Worm (Caenorhabditis elegans) whole organism, L4 larva: Measurements from ENCODE around the gene F41E6.15.

ENCODE experiments used
- ama-1 ChIP-seq: fragments of 150-350 bp; optimal IDR thresholded peaks from 2 replicates; lab custom pipeline; 2014; ENCODE audit warnings: inconsistent platforms, mixed read lengths
- nhr-11 ChIP-seq: fragments of 150-350 bp; optimal IDR thresholded peaks from 2 replicates; lab custom pipeline; 2014; ENCODE audit warnings: missing biosample characterization, missing genetic modification characterization
- snpc-4 ChIP-seq: fragments of 150-350 bp; optimal IDR thresholded peaks from 2 replicates; lab custom pipeline; 2014; ENCODE audit warnings: missing biosample characterization, missing genetic modification characterization

DNA sequence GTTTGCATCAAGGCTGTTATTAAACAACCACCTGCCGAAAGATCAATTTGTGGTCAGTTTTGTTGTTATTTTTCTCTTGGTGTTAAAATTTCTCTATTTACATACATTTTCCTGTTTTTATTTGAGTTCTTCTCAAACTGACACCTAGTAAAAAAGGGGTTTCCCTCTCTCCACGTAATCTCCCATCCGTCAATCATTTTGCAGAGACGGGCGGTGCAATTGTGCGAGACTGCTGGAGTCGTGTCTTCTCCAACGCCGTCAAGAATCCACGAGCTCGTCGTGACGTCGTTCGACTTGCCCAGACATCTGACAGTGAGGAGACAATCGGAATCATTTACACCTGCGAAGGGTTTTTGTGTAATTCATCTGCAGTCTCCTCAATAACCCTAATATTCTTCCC lies 23.9 kb upstream of the F41E6.15 start:
- no peak for TF ChIP-seq ama-1 (lab: Kevin White, UChicago)
- TF ChIP-seq snpc-4 (tag; lab: Kevin White, UChicago), result no peak
- no peak for TF ChIP-seq nhr-11 (tag; lab: Kevin White, UChicago)
